Worm (Caenorhabditis elegans) whole organism, young adult: ENCODE data around the gene C27B7.9.

Experiments used
- F57C9.4 ChIP-seq: sonication (generic microtip); optimal IDR thresholded peaks from 2 replicates; lab custom pipeline; 2017; ENCODE audit warnings: mild to moderate bottlenecking, missing genetic modification characterization, missing compliant biosample characterization
- zfh-2 ChIP-seq: fragments of 200-800 bp; sonication (Bioruptor generic); conservative IDR thresholded peaks from 2 replicates; pipeline ENCODE4 v1.3.6; 2022; ENCODE audit warnings: missing genetic modification reagents, missing genetic modification characterization, missing compliant biosample characterization

ce11 chrIV:8918790-8919189, 2.9 kb upstream of the C27B7.9 start, which contains the start of gene rap-1:
- no peak for TF ChIP-seq zfh-2
- TF ChIP-seq F57C9.4 (tag; lab: Kevin White, UChicago) = no peak
